Worm (Caenorhabditis elegans) whole organism, L4/young adult: ENCODE measurements around the gene ZK632.4.

Experiments
- W03F9.2 ChIP-seq: fragments of 150-350 bp; optimal IDR thresholded peaks from 2 replicates; lab custom pipeline; 2014; ENCODE audit warnings: missing biosample characterization, missing genetic modification characterization
- dao-5 ChIP-seq: sonication (generic microtip); optimal IDR thresholded peaks from 2 replicates; lab custom pipeline; 2016; ENCODE audit warnings: missing genotype, missing genetic modification characterization, moderate library complexity, missing compliant biosample characterization
- him-1 ChIP-seq: sonication (generic microtip); optimal IDR thresholded peaks from 2 replicates; lab custom pipeline; 2016; ENCODE audit warnings: missing genotype, missing genetic modification reagents, missing genetic modification characterization, missing compliant biosample characterization

DNA sequence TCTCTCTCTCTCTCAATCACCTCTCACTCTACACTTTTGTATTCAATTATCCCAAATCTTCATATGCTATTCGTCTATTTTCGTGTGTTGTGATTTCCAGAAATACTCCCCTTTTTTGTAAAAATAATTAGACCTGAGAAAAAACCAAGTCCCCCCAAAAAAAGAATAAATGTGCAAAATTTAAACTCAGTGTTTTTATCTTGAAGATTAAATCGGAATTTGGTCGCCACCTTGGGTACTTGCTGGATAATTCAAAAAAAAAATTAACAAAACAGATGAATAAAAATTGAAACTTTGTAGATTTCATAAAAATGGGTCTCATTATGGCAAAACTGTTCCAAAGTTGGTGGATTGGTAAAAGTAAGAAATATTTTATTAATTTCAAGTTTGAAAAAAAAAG is 15.7 kb upstream of the ZK632.4 start, which contains the start of gene arl-5:
- no peak for TF ChIP-seq him-1 (tag; lab: Kevin White, UChicago)
- no peak for TF ChIP-seq dao-5 (tag; lab: Kevin White, UChicago)
- no peak for TF ChIP-seq W03F9.2 (tag; lab: Kevin White, UChicago)
